Worm (Caenorhabditis elegans): Measurements from ENCODE around the gene F53F8.6.

- TF ChIP-seq F10E7.11 (tag; optimal IDR thresholded peaks at IDR 0.05) = no peak
- TF ChIP-seq lsy-27 (tag; optimal IDR thresholded peaks at IDR 0.05; ENCODE audit: borderline replicate concordance, insufficient read depth) = no peak
- no peak for TF ChIP-seq B0019.2 (GFP tag; conservative IDR thresholded peaks at IDR 0.05)
These were observed 8.4 kb downstream of the F53F8.6 start for ce11 chrV:20712318-20712993.

All from whole organism, young adult.